Worm (Caenorhabditis elegans): ENCODE results near the gene K08E5.1.

DNA sequence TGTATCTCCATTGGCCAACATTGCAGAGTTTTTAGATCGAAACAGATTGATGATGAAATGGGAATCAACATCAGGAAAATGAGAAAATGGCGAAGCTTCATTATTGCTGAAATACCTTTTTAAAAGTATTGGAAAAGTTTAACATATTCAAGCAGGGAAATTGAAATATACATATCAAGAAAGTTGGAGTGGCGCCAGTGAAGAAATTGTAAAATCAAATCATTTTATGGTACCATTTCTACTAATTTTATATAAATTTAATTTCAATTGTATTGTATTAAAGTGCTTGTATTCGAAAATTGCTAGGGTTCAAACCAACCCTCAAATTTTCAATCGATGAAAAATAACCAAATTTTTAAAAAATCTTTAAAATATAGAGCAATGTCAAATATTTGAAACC, 40.2 kb downstream of the K08E5.1 start, which contains the start of gene srt-55:
- TF ChIP-seq gmeb-2 (tag; optimal IDR thresholded peaks at IDR 0.05) (no peak), dmd-4 (tag; optimal IDR thresholded peaks at IDR 0.05; ENCODE audit: borderline replicate concordance) (no peak), pha-4 (tag; optimal IDR thresholded peaks at IDR 0.05) (no peak), ama-1 (optimal IDR thresholded peaks at IDR 0.05) (no peak), pqm-1 (tag; optimal IDR thresholded peaks at IDR 0.05) (no peak), sox-4 (tag; optimal IDR thresholded peaks at IDR 0.05) (no peak), rnt-1 (tag; optimal IDR thresholded peaks at IDR 0.05) (no peak), ceh-6 (GFP tag; optimal IDR thresholded peaks at IDR 0.05) (no peak), nhr-11 (tag; optimal IDR thresholded peaks at IDR 0.05) (no peak), npax-4 (tag; optimal IDR thresholded peaks at IDR 0.05) (no peak), tbx-7 (tag; optimal IDR thresholded peaks at IDR 0.05) (no peak), hlh-8 (tag; optimal IDR thresholded peaks at IDR 0.05) (no peak)
